Worm (Caenorhabditis elegans) whole organism, early embryonic: ENCODE data around the gene K09H11.9.

Experiments used
- B0310.2 ChIP-seq: sonication (generic microtip); optimal IDR thresholded peaks from 2 replicates; lab custom pipeline; 2016; ENCODE audit warnings: mild to moderate bottlenecking, missing genetic modification characterization, missing compliant biosample characterization
- F13C5.2 ChIP-seq: sonication (generic microtip); optimal IDR thresholded peaks from 2 replicates; lab custom pipeline; 2017; ENCODE audit warnings: mild to moderate bottlenecking, missing genetic modification characterization, inconsistent platforms, missing compliant biosample characterization
- aly-1 ChIP-seq: sonication (generic microtip); optimal IDR thresholded peaks from 2 replicates; lab custom pipeline; 2016; ENCODE audit warnings: missing genetic modification characterization, missing compliant biosample characterization
- ama-1 ChIP-seq: fragments of 150-350 bp; optimal IDR thresholded peaks from 2 replicates; lab custom pipeline; 2014
- ceh-13 ChIP-seq: fragments of 200-800 bp; sonication (Bioruptor generic); optimal IDR thresholded peaks from 2 replicates; lab custom pipeline; 2018; ENCODE audit warnings: mild to moderate bottlenecking, missing genetic modification characterization, missing compliant biosample characterization
- ceh-36 ChIP-seq: sonication (generic microtip); optimal IDR thresholded peaks from 2 replicates; lab custom pipeline; 2016; ENCODE audit warnings: missing genetic modification characterization, inconsistent platforms, missing compliant biosample characterization
- ets-7 ChIP-seq: sonication (generic microtip); optimal IDR thresholded peaks from 2 replicates; lab custom pipeline; 2016; ENCODE audit warnings: missing genotype, missing genetic modification characterization, missing compliant biosample characterization
- flt-1 ChIP-seq: fragments of 200-800 bp; sonication (Bioruptor generic); IDR thresholded peaks from 2 replicates; pipeline ENCODE4 v1.3.6; 2022; ENCODE audit warnings: missing genetic modification characterization, missing compliant biosample characterization
- hmbx-1 ChIP-seq: sonication (generic microtip); optimal IDR thresholded peaks from 2 replicates; lab custom pipeline; 2016; ENCODE audit warnings: mild to moderate bottlenecking, missing genetic modification characterization, missing compliant biosample characterization
- hmg-4 ChIP-seq: fragments of 200-800 bp; sonication (Bioruptor generic); optimal IDR thresholded peaks from 2 replicates; lab custom pipeline; 2018; ENCODE audit warnings: mild to moderate bottlenecking, missing genetic modification characterization, missing compliant biosample characterization
- hnd-1 ChIP-seq: sonication (generic microtip); optimal IDR thresholded peaks from 2 replicates; lab custom pipeline; 2016; ENCODE audit warnings: missing genetic modification characterization, missing compliant biosample characterization
- pes-1 ChIP-seq: fragments of 200-800 bp; sonication (Bioruptor generic); IDR thresholded peaks from 2 replicates; pipeline ENCODE4 v1.3.6; 2022; ENCODE audit warnings: missing genetic modification reagents, missing genetic modification characterization, missing compliant biosample characterization
- scrt-1 ChIP-seq: fragments of 200-800 bp; sonication (Bioruptor generic); IDR thresholded peaks from 2 replicates; pipeline ENCODE4 v1.3.6; 2022; ENCODE audit warnings: missing genetic modification characterization, missing compliant biosample characterization
- sea-1 ChIP-seq: fragments of 200-800 bp; sonication (Bioruptor generic); conservative IDR thresholded peaks from 2 replicates; pipeline ENCODE4 v1.3.6; 2022; ENCODE audit warnings: missing genetic modification characterization, missing compliant biosample characterization
- tbx-11 ChIP-seq: fragments of 200-800 bp; sonication (Bioruptor generic); IDR thresholded peaks from 2 replicates; pipeline ENCODE4 v1.3.6; 2022; ENCODE audit warnings: missing genetic modification characterization, missing compliant biosample characterization
- tbx-37 ChIP-seq: fragments of 200-800 bp; sonication (Bioruptor generic); conservative IDR thresholded peaks from 2 replicates; pipeline ENCODE4 v1.3.6; 2022; ENCODE audit warnings: missing genetic modification reagents, missing genetic modification characterization, missing compliant biosample characterization
- tra-4 ChIP-seq: sonication (generic microtip); optimal IDR thresholded peaks from 2 replicates; lab custom pipeline; 2017; ENCODE audit warnings: missing genetic modification characterization, missing compliant biosample characterization

The K09H11.9 gene

ce11 chrV:5705510-5705909, 10.9 kb downstream of the K09H11.9 start, which contains the start of gene peli-1:
TSS of gene peli-1 (plus strand) at chrV:5705810.
- TF ChIP-seq ceh-36 (tag; lab: Kevin White, UChicago) (no peak), aly-1 (tag; lab: Kevin White, UChicago) (no peak), tbx-11 (GFP tag; lab: Robert Waterston, UW) (no peak), tra-4 (no peak), ets-7 (no peak), pes-1 (no peak), hmg-4 (no peak), ama-1 (lab: Kevin White, UChicago) (no peak), hnd-1 (no peak), B0310.2 (tag; lab: Kevin White, UChicago) (no peak)

- TF ChIP-seq flt-1 (GFP tag; lab: Robert Waterston, UW) (no peak), ceh-13 (GFP tag; lab: Kevin White, UChicago) (no peak), pes-1 (no peak), tra-4 (no peak), ets-7 (no peak), ama-1 (lab: Kevin White, UChicago) (no peak), F13C5.2 (tag; lab: Kevin White, UChicago) (no peak), hmbx-1 (no peak), ceh-36 (tag; lab: Kevin White, UChicago) (no peak), aly-1 (tag; lab: Kevin White, UChicago) (no peak), hnd-1 (no peak), tbx-37 (no peak), sea-1 (GFP tag; lab: Robert Waterston, UW) (no peak), scrt-1 (no peak), B0310.2 (tag; lab: Kevin White, UChicago) (no peak), hmg-4 (no peak)
Measured at ce11 chrV:5704467-5704866, 11.9 kb downstream of the K09H11.9 start.

ce11 chrV:5701106-5701505, 15.3 kb downstream of the K09H11.9 start:
- no peak for TF ChIP-seq tbx-11 (GFP tag; lab: Robert Waterston, UW)
- no peak for TF ChIP-seq B0310.2 (tag; lab: Kevin White, UChicago)
- TF ChIP-seq ets-7 = no peak
- TF ChIP-seq hmg-4 = no peak
- TF ChIP-seq tbx-37 = no peak
- no peak for TF ChIP-seq ceh-13 (GFP tag; lab: Kevin White, UChicago)
- no peak for TF ChIP-seq aly-1 (tag; lab: Kevin White, UChicago)
- no peak for TF ChIP-seq ceh-36 (tag; lab: Kevin White, UChicago)
- TF ChIP-seq pes-1 = no peak
- TF ChIP-seq sea-1 (GFP tag; lab: Robert Waterston, UW) = no peak
- no peak for TF ChIP-seq hmbx-1
- TF ChIP-seq ama-1 (lab: Kevin White, UChicago) = no peak
- TF ChIP-seq F13C5.2 (tag; lab: Kevin White, UChicago) = no peak
- no peak for TF ChIP-seq flt-1 (GFP tag; lab: Robert Waterston, UW)
- TF ChIP-seq tra-4 = no peak
- no peak for TF ChIP-seq scrt-1
- TF ChIP-seq hnd-1 = no peak

ce11 chrV:5699835-5700441, 16.5 kb downstream of the K09H11.9 start, which contains the start of gene clec-1:
TSS of gene clec-1 (plus strand) at chrV:5700154.
- TF ChIP-seq flt-1 (GFP tag; lab: Robert Waterston, UW) (no peak), F13C5.2 (tag; lab: Kevin White, UChicago) (no peak), B0310.2 (tag; lab: Kevin White, UChicago) (no peak), sea-1 (GFP tag; lab: Robert Waterston, UW) (no peak), hmbx-1 (no peak), hmg-4 (no peak), ceh-13 (GFP tag; lab: Kevin White, UChicago) (no peak), ama-1 (lab: Kevin White, UChicago) (no peak), scrt-1 (no peak), pes-1 (no peak), ets-7 (no peak), aly-1 (tag; lab: Kevin White, UChicago) (no peak), tbx-37 (no peak), ceh-36 (tag; lab: Kevin White, UChicago) (no peak), tra-4 (no peak), hnd-1 (no peak), tbx-11 (GFP tag; lab: Robert Waterston, UW) (no peak)

ce11 chrV:5697581-5697980, 18.8 kb downstream of the K09H11.9 start:
- TF ChIP-seq flt-1 (GFP tag; lab: Robert Waterston, UW) (no peak), tbx-11 (GFP tag; lab: Robert Waterston, UW) (no peak), ama-1 (lab: Kevin White, UChicago) (no peak)

ce11 chrV:5696177-5696576, 20.2 kb downstream of the K09H11.9 start:
- TF ChIP-seq hmbx-1 (no peak), hnd-1 (no peak), sea-1 (GFP tag; lab: Robert Waterston, UW) (no peak), hmg-4 (no peak), scrt-1 (no peak), tbx-11 (GFP tag; lab: Robert Waterston, UW) (no peak), B0310.2 (tag; lab: Kevin White, UChicago) (no peak), F13C5.2 (tag; lab: Kevin White, UChicago) (no peak), ama-1 (lab: Kevin White, UChicago) (no peak), aly-1 (tag; lab: Kevin White, UChicago) (no peak)

ce11 chrV:5695635-5696034, 20.8 kb downstream of the K09H11.9 start:
- no peak for TF ChIP-seq F13C5.2 (tag; lab: Kevin White, UChicago)
- no peak for TF ChIP-seq scrt-1
- TF ChIP-seq ets-7 = no peak
- TF ChIP-seq hmg-4 = no peak
- no peak for TF ChIP-seq tbx-11 (GFP tag; lab: Robert Waterston, UW)
- TF ChIP-seq ceh-36 (tag; lab: Kevin White, UChicago) = no peak
- TF ChIP-seq ama-1 (lab: Kevin White, UChicago) = no peak
- no peak for TF ChIP-seq pes-1
- no peak for TF ChIP-seq tbx-37
- TF ChIP-seq hmbx-1 = no peak
- no peak for TF ChIP-seq sea-1 (GFP tag; lab: Robert Waterston, UW)
- TF ChIP-seq aly-1 (tag; lab: Kevin White, UChicago) = no peak
- no peak for TF ChIP-seq hnd-1
- no peak for TF ChIP-seq flt-1 (GFP tag; lab: Robert Waterston, UW)
- TF ChIP-seq ceh-13 (GFP tag; lab: Kevin White, UChicago) = no peak
- TF ChIP-seq tra-4 = no peak
- no peak for TF ChIP-seq B0310.2 (tag; lab: Kevin White, UChicago)
